Worm (Caenorhabditis elegans): ENCODE measurements around the gene tat-2.

The tat-2 gene

DNA sequence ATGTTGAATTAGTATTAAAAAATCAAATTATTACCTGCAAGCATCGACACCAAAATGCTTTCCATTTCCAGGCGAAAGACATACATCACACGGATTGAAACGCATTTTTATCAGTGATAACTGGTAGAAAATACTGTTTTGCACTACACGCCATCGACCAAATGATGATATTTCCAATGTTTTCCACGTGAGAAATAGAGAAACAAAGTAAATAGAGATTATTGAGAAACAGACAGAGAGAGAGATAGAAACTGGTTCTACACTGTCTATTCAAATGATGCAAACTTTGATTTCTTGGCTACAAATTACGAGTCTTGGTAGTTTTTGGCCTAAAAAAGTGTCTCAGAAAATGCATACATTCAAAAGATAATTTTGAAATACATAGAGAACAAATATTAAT, 58.4 kb downstream of the tat-2 start, which contains the start of gene nhr-104 (continued):
- peak; percentile 45 for TF ChIP-seq mxl-3 (GFP tag; optimal IDR thresholded peaks at IDR 0.05)
- TF ChIP-seq nhr-41 (GFP tag; IDR thresholded peaks at IDR 0.05): no peak
- no peak for TF ChIP-seq nhr-76 (tag; optimal IDR thresholded peaks at IDR 0.05)
- TF ChIP-seq lim-7 (GFP tag; IDR thresholded peaks at IDR 0.05): no peak
- TF ChIP-seq lin-38 (GFP tag; IDR thresholded peaks at IDR 0.05): no peak
- TF ChIP-seq snpc-4 (tag; optimal IDR thresholded peaks at IDR 0.05): no peak
- no peak for TF ChIP-seq arid-1 (GFP tag; conservative IDR thresholded peaks at IDR 0.05)
- no peak for TF ChIP-seq nhr-111 (GFP tag; optimal IDR thresholded peaks at IDR 0.05)
- TF ChIP-seq T26A8.4 (GFP tag; IDR thresholded peaks at IDR 0.05): no peak
- TF ChIP-seq nhr-10 (tag; optimal IDR thresholded peaks at IDR 0.05): no peak
- no peak for TF ChIP-seq unc-130 (GFP tag; optimal IDR thresholded peaks at IDR 0.05)
- no peak for TF ChIP-seq ceh-62 (tag; optimal IDR thresholded peaks at IDR 0.05)
- no peak for TF ChIP-seq unc-39 (tag; optimal IDR thresholded peaks at IDR 0.05)
- no peak for TF ChIP-seq nhr-25 (tag; optimal IDR thresholded peaks at IDR 0.05; ENCODE audit: borderline replicate concordance, insufficient read depth)
- TF ChIP-seq Y5F2A.4 (GFP tag; optimal IDR thresholded peaks at IDR 0.05): no peak
- TF ChIP-seq D1046.2 (GFP tag; IDR thresholded peaks at IDR 0.05): no peak
- TF ChIP-seq zip-2 (tag; optimal IDR thresholded peaks at IDR 0.05): no peak
- TF ChIP-seq ZK337.2 (GFP tag; IDR thresholded peaks at IDR 0.05): no peak
- TF ChIP-seq hif-1 (tag; optimal IDR thresholded peaks at IDR 0.05): peak in 1 of 2 experiments; percentile 33
- peak; percentile 14 for TF ChIP-seq ztf-7 (tag; optimal IDR thresholded peaks at IDR 0.05)
- no peak for TF ChIP-seq spr-1 (tag; optimal IDR thresholded peaks at IDR 0.05)
- peak; percentile 7 for TF ChIP-seq nhr-102 (tag; optimal IDR thresholded peaks at IDR 0.05)
- TF ChIP-seq ama-1 (optimal IDR thresholded peaks at IDR 0.05): no peak
- TF ChIP-seq php-3 (GFP tag; IDR thresholded peaks at IDR 0.05): no peak
- no peak for TF ChIP-seq ctbp-1 (GFP tag; IDR thresholded peaks at IDR 0.05)
- TF ChIP-seq ceh-44 (GFP tag; IDR thresholded peaks at IDR 0.05): no peak
- no peak for TF ChIP-seq egl-27 (tag; optimal IDR thresholded peaks at IDR 0.05)
- TF ChIP-seq skn-1 (tag; optimal IDR thresholded peaks at IDR 0.05): no peak
- TF ChIP-seq saeg-2 (GFP tag; IDR thresholded peaks at IDR 0.05): no peak
- TF ChIP-seq daf-16 (GFP tag; optimal IDR thresholded peaks at IDR 0.05): no peak
- peak; percentile 97 for TF ChIP-seq daf-16 (tag; optimal IDR thresholded peaks at IDR 0.05)
- no peak for TF ChIP-seq lin-13 (GFP tag; optimal IDR thresholded peaks at IDR 0.05)
- TF ChIP-seq dmd-6 (GFP tag; IDR thresholded peaks at IDR 0.05): peak; percentile 72
- TF ChIP-seq ceh-20 (GFP tag; IDR thresholded peaks at IDR 0.05): no peak
- TF ChIP-seq rbr-2 (tag; optimal IDR thresholded peaks at IDR 0.05): no peak
- no peak for TF ChIP-seq F37D6.2 (tag; optimal IDR thresholded peaks at IDR 0.05)
- no peak for TF ChIP-seq jun-1 (tag; optimal IDR thresholded peaks at IDR 0.05)
- no peak for TF ChIP-seq nhr-42 (GFP tag; IDR thresholded peaks at IDR 0.05)
- no peak for TF ChIP-seq duxl-1 (tag; optimal IDR thresholded peaks at IDR 0.05; ENCODE audit: poor library complexity)
- no peak for TF ChIP-seq egl-43 (GFP tag; IDR thresholded peaks at IDR 0.05)
- TF ChIP-seq mdl-1 (tag; optimal IDR thresholded peaks at IDR 0.05): peak in 1 of 2 experiments; percentile 86
- no peak for TF ChIP-seq dmd-9 (GFP tag; IDR thresholded peaks at IDR 0.05)
- no peak for TF ChIP-seq ceh-32 (tag; optimal IDR thresholded peaks at IDR 0.05; ENCODE audit: poor library complexity)
- no peak for TF ChIP-seq R02D3.7 (tag; optimal IDR thresholded peaks at IDR 0.05)
- no peak for TF ChIP-seq Y105C5A.15 (GFP tag; IDR thresholded peaks at IDR 0.05)
- no peak for TF ChIP-seq lin-29 (GFP tag; IDR thresholded peaks at IDR 0.05)
- no peak for TF ChIP-seq aly-2 (tag; optimal IDR thresholded peaks at IDR 0.05)
- TF ChIP-seq set-16 (GFP tag; IDR thresholded peaks at IDR 0.05): no peak
- no peak for TF ChIP-seq daf-19 (GFP tag; conservative IDR thresholded peaks at IDR 0.05)
- no peak for TF ChIP-seq zip-11 (GFP tag; IDR thresholded peaks at IDR 0.05)
- no peak for TF ChIP-seq pqm-1 (tag; optimal IDR thresholded peaks at IDR 0.05)
- TF ChIP-seq madf-5 (GFP tag; IDR thresholded peaks at IDR 0.05): no peak
- TF ChIP-seq sdz-12 (GFP tag; optimal IDR thresholded peaks at IDR 0.05): no peak
